Worm (Caenorhabditis elegans): Measurements from ENCODE around the gene Y46B2A.3.
A peak's percentile ranks its signal among the peaks of the same experiment; 100 is the strongest.

Gene Y46B2A.3

ce11 chrII:905335-905734 is 38.6 kb upstream of the Y46B2A.3 start:
- no peak for TF ChIP-seq ceh-45 (GFP tag; IDR thresholded peaks at IDR 0.05)
- no peak for TF ChIP-seq ztf-16 (tag; optimal IDR thresholded peaks at IDR 0.05)
- TF ChIP-seq ceh-6 (GFP tag; optimal IDR thresholded peaks at IDR 0.05), result no peak
- TF ChIP-seq madf-2 (tag; optimal IDR thresholded peaks at IDR 0.05), result no peak
- no peak for TF ChIP-seq fkh-10 (GFP tag; optimal IDR thresholded peaks at IDR 0.05)
- no peak for TF ChIP-seq ceh-19 (GFP tag; optimal IDR thresholded peaks at IDR 0.05)
- no peak for TF ChIP-seq nfya-1 (tag; optimal IDR thresholded peaks at IDR 0.05)
- no peak for TF ChIP-seq fax-1 (tag; optimal IDR thresholded peaks at IDR 0.05)

ce11 chrII:901632-902031 is 34.9 kb upstream of the Y46B2A.3 start, which contains the start of gene T07D3.2:
Gene T07D3.2, plus strand, starts transcription at chrII:901932.
- no peak for TF ChIP-seq unc-3 (GFP tag; conservative IDR thresholded peaks at IDR 0.05)
- TF ChIP-seq unc-3 (tag; optimal IDR thresholded peaks at IDR 0.05), result no peak
- no peak for TF ChIP-seq pha-2 (tag; optimal IDR thresholded peaks at IDR 0.05)
- TF ChIP-seq nfya-1 (tag; optimal IDR thresholded peaks at IDR 0.05), result no peak
- TF ChIP-seq nhr-11 (tag; optimal IDR thresholded peaks at IDR 0.05), result no peak
- TF ChIP-seq ceh-9 (tag; optimal IDR thresholded peaks at IDR 0.05), result no peak
- no peak for TF ChIP-seq sox-2 (GFP tag; IDR thresholded peaks at IDR 0.05)
- no peak for TF ChIP-seq ztf-16 (tag; optimal IDR thresholded peaks at IDR 0.05)
- no peak for TF ChIP-seq ceh-22 (tag; optimal IDR thresholded peaks at IDR 0.05)
- no peak for TF ChIP-seq sox-4 (tag; optimal IDR thresholded peaks at IDR 0.05)

DNA sequence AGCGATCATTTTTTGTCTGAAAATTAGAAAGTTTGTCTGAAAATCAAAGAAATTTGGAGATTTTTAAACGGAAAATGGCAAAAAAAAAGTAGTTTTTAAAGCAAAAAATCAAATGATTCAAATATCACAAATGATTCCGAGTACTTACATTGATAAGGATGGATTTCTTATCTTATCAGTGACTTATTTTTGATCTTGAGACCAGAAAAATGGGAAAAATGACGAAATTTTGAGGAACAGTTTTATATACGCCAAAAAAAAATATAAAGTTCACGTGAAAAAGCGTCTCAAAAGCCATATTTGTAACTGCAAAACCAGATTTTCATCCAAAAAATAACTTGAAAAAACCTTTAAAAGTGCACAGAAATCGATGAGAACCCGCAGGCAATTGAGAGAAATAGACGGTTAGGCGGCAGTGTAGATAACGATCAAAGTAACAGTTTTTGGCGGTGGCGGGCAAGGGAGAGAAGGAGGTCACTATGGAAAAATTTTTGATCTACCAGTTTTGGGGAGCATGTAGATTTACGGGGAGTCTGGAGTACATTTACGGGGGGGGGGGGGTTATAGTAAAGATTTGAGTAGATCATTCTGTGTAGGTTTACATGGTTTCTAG is 34.1 kb upstream of the Y46B2A.3 start, which contains the start of gene T07D3.9:
TSS of gene T07D3.9 (minus strand) at position 194 of the 613 bp plus-strand sequence.
- TF ChIP-seq C38D4.7 (GFP tag; optimal IDR thresholded peaks at IDR 0.05) (no peak), elt-2 (tag; optimal IDR thresholded peaks at IDR 0.05) (peak; percentile 92)

DNA sequence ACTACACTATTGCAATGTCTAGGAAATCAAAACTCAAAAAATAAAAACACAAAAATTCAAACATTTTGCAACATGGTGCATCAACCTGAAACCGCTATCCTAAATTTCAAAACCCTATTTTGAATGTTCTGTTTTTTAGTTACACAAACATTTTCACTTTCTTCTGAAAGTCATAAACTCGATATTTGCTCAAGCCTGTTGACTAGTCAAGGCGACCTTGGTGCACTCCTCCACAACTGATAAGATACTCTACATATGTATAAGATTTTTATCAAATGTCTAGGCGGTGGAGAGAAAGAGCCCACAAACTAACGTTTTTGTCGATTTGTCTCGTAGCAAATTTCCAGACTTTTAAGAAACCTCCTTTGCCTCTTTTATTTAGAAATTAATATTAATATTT is 21.3 kb upstream of the Y46B2A.3 start, which contains the start of gene T07D3.4:
TSS of gene T07D3.4 (plus strand) at position 286 of the 400 bp plus-strand sequence.
- TF ChIP-seq madf-2 (tag; optimal IDR thresholded peaks at IDR 0.05) (no peak), gmeb-2 (tag; optimal IDR thresholded peaks at IDR 0.05) (no peak), hlh-13 (GFP tag; optimal IDR thresholded peaks at IDR 0.05) (no peak), ahr-1 (tag; optimal IDR thresholded peaks at IDR 0.05) (no peak), elt-2 (tag; optimal IDR thresholded peaks at IDR 0.05) (peak; percentile 69)

- no peak for TF ChIP-seq ztf-16 (tag; optimal IDR thresholded peaks at IDR 0.05)
- peak; percentile 1 for TF ChIP-seq elt-2 (tag; optimal IDR thresholded peaks at IDR 0.05)
Observed at ce11 chrII:884204-884603, 17.5 kb upstream of the Y46B2A.3 start.

ce11 chrII:880666-881226 is 14.0 kb upstream of the Y46B2A.3 start:
- TF ChIP-seq C08G9.2 (tag; optimal IDR thresholded peaks at IDR 0.05), result no peak
- TF ChIP-seq ref-2 (tag; optimal IDR thresholded peaks at IDR 0.05), result no peak
- no peak for TF ChIP-seq lim-6 (tag; optimal IDR thresholded peaks at IDR 0.05)
- no peak for TF ChIP-seq sox-4 (tag; optimal IDR thresholded peaks at IDR 0.05)
- no peak for TF ChIP-seq odd-2 (tag; optimal IDR thresholded peaks at IDR 0.05)
- TF ChIP-seq Y22D7AL.16 (tag; optimal IDR thresholded peaks at IDR 0.05), result no peak
- TF ChIP-seq rnt-1 (tag; optimal IDR thresholded peaks at IDR 0.05), result no peak
- no peak for TF ChIP-seq dve-1 (tag; optimal IDR thresholded peaks at IDR 0.05)
- TF ChIP-seq ceh-34 (tag; optimal IDR thresholded peaks at IDR 0.05), result no peak
- TF ChIP-seq hlh-13 (GFP tag; optimal IDR thresholded peaks at IDR 0.05), result no peak
- no peak for TF ChIP-seq sdc-2 (tag; optimal IDR thresholded peaks at IDR 0.05)
- no peak for TF ChIP-seq ceh-14 (tag; optimal IDR thresholded peaks at IDR 0.05)
- no peak for TF ChIP-seq pha-2 (tag; optimal IDR thresholded peaks at IDR 0.05)
- no peak for TF ChIP-seq mec-3 (tag; optimal IDR thresholded peaks at IDR 0.05; ENCODE audit: borderline replicate concordance)
- TF ChIP-seq ahr-1 (tag; optimal IDR thresholded peaks at IDR 0.05), result no peak
- no peak for TF ChIP-seq hlh-6 (tag; optimal IDR thresholded peaks at IDR 0.05)
- TF ChIP-seq ceh-18 (tag; optimal IDR thresholded peaks at IDR 0.05), result no peak

Measured in whole organism, late embryonic.